Worm (Caenorhabditis elegans): ENCODE measurements around the gene emg-1.

Gene emg-1

ce11 chrIII:10654718-10655117 is 5.4 kb downstream of the emg-1 start, which contains the start of gene cnt-2:
Gene cnt-2 (plus strand): TSS chrIII:10655018.
- no peak for TF ChIP-seq nhr-2 (tag; optimal IDR thresholded peaks at IDR 0.05)

DNA sequence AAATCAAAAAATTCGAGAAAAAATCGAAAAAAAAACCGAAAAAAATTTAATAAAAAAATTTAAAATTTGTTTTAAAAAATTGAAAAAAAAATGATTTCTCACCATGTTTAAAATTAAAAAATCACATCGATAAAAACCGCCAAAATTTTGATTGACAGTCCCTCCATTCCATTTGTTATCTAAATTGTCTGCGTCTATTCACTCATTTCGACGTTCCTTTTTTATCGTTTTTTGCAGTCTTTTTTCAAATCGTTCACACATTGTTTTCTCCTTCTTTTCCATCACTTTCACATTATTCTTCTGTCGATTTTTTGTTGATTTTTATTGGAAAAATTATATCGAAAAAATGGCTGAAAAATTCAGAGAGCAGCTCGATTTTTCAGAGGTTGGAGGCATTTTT is 6.8 kb downstream of the emg-1 start:
- TF ChIP-seq nhr-28 (tag; optimal IDR thresholded peaks at IDR 0.05) (no peak), lin-32 (GFP tag; optimal IDR thresholded peaks at IDR 0.05) (no peak), elt-3 (tag; optimal IDR thresholded peaks at IDR 0.05) (no peak), nhr-76 (tag; optimal IDR thresholded peaks at IDR 0.05) (no peak), snpc-4 (tag; optimal IDR thresholded peaks at IDR 0.05) (no peak), bed-3 (GFP tag; optimal IDR thresholded peaks at IDR 0.05) (no peak), nhr-237 (tag; optimal IDR thresholded peaks at IDR 0.05) (no peak), drap-1 (GFP tag; optimal IDR thresholded peaks at IDR 0.05) (no peak), sptf-1 (tag; optimal IDR thresholded peaks at IDR 0.05) (no peak), ceh-83 (GFP tag; optimal IDR thresholded peaks at IDR 0.05) (no peak), unc-39 (tag; optimal IDR thresholded peaks at IDR 0.05) (no peak), nhr-12 (tag; optimal IDR thresholded peaks at IDR 0.05) (no peak), mab-5 (tag; optimal IDR thresholded peaks at IDR 0.05) (no peak), tbx-8 (GFP tag; optimal IDR thresholded peaks at IDR 0.05) (no peak), ztf-11 (tag; optimal IDR thresholded peaks at IDR 0.05) (no peak), lin-13 (tag; optimal IDR thresholded peaks at IDR 0.05) (no peak), mep-1 (tag; optimal IDR thresholded peaks at IDR 0.05) (no peak), hlh-1 (tag; optimal IDR thresholded peaks at IDR 0.05) (no peak)

DNA sequence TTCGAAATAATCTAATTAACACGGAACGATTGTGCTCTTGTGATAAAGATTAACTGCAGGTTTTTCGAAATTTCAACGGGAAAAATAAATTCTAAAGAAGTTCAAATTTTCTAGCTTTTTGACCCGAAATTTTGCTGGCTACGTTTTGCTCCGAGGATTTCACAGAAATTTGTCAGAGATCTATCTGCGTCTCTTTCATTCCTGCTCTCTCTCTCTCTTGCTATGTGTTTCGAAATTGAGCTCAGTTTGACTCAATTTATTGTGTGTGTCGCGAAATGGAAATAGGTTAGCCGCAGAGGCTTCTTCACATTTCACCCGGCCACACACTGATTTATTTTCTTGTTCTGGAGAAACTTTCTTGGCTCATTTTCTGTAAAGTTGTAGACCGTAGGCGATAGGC is 8.3 kb downstream of the emg-1 start:
- TF ChIP-seq blmp-1 (tag; optimal IDR thresholded peaks at IDR 0.05) (no peak), ces-1 (GFP tag; optimal IDR thresholded peaks at IDR 0.05) (peak; percentile 68)

ce11 chrIII:10658394-10658793 is 9.1 kb downstream of the emg-1 start:
- TF ChIP-seq blmp-1 (tag; optimal IDR thresholded peaks at IDR 0.05): no peak
- TF ChIP-seq M03D4.4 (tag; optimal IDR thresholded peaks at IDR 0.05): peak; percentile 1
- no peak for TF ChIP-seq lsy-2 (tag; optimal IDR thresholded peaks at IDR 0.05)
- TF ChIP-seq unc-62 (GFP tag; optimal IDR thresholded peaks at IDR 0.05): no peak
- TF ChIP-seq sptf-1 (tag; optimal IDR thresholded peaks at IDR 0.05): no peak
- no peak for TF ChIP-seq hlh-1 (tag; optimal IDR thresholded peaks at IDR 0.05)

ce11 chrIII:10661292-10661691 is 12.0 kb downstream of the emg-1 start:
- TF ChIP-seq ztf-11 (tag; optimal IDR thresholded peaks at IDR 0.05): no peak
- peak; percentile 50 for TF ChIP-seq ham-2 (GFP tag; optimal IDR thresholded peaks at IDR 0.05)

DNA sequence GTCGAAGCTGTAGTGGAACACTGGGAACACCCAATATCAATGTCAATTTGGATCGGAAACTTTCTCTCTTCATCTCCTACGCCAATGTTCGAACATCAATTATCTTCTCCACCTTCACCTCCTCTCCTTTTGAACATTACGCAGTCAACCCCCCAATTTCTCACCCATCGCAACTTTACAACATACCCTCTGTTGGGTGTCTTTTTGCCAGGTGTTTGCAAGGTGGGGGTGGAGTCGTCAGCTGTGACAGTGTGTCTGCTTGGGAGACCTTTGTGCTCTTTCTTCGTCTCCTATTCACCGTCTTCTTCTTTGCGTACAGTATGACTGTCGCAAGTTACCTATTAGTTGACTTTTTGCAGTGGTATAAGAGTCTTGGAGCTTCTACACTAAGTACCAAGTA is 17.3 kb downstream of the emg-1 start:
- TF ChIP-seq tbx-8 (GFP tag; optimal IDR thresholded peaks at IDR 0.05): no peak
- TF ChIP-seq ceh-43 (GFP tag; optimal IDR thresholded peaks at IDR 0.05): no peak
- TF ChIP-seq ztf-11 (tag; optimal IDR thresholded peaks at IDR 0.05): no peak
- TF ChIP-seq sem-2 (GFP tag; optimal IDR thresholded peaks at IDR 0.05): no peak
- TF ChIP-seq hlh-1 (tag; optimal IDR thresholded peaks at IDR 0.05): peak; percentile 96
- TF ChIP-seq lin-13 (tag; optimal IDR thresholded peaks at IDR 0.05): no peak
- no peak for TF ChIP-seq flh-1 (GFP tag; optimal IDR thresholded peaks at IDR 0.05)
- TF ChIP-seq ham-2 (GFP tag; optimal IDR thresholded peaks at IDR 0.05): no peak
- no peak for TF ChIP-seq nhr-76 (tag; optimal IDR thresholded peaks at IDR 0.05)

DNA sequence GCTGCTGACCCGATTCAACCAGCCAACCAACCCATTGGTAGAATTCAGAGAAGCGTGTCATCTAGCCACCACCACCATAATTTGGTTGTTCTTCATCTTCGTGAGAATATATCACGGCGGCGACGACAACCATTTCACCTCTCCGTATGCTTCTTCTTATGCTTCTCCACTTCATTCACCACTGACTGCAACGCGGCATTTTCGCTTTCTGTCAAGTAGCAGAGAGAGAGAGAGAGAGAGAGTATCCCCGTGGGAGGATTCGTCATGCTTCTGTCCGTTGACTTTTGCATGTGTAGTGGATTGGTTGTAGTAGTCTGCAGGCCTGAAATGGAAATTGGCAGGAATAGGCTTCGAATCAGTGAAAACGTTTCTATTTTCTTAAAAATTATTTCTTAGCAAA is 22.6 kb downstream of the emg-1 start:
- TF ChIP-seq nhr-237 (tag; optimal IDR thresholded peaks at IDR 0.05): no peak
- TF ChIP-seq ham-2 (GFP tag; optimal IDR thresholded peaks at IDR 0.05): peak; percentile 10
- peak; percentile 70 for TF ChIP-seq blmp-1 (tag; optimal IDR thresholded peaks at IDR 0.05)
- no peak for TF ChIP-seq bed-3 (GFP tag; optimal IDR thresholded peaks at IDR 0.05)
- peak; percentile 42 for TF ChIP-seq ceh-83 (GFP tag; optimal IDR thresholded peaks at IDR 0.05)

DNA sequence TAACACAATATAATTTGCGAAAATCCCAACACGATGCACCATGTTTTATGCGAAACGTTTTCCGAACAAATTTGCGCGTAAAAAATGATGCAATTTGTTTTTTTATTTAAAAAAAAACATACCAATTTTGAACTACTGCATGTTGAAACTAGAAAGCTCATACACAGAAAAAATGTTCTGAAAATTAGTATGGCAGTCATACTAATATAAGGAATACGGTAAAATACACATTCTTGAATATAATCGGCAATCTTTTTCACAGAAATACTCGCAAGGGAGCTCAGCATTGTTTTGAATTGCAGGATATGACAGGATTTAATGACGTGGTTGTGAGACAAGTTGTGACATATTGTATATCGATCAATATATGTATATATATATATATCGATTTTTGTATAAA is 29.7 kb downstream of the emg-1 start, which contains the start of gene Y39A1A.16:
Gene Y39A1A.16, plus strand, starts transcription at position 301 of the 400 bp plus-strand sequence.
- TF ChIP-seq pha-4 (tag; optimal IDR thresholded peaks at IDR 0.05): no peak

Data from whole organism, mixed stage, embryonic.